Fruit fly (Drosophila melanogaster) whole organism, embryonic: ENCODE results near the gene Vps29.

Experiments
- Atf3 ChIP-seq: fragments of 200-800 bp; sonication (Bioruptor generic); optimal IDR thresholded peaks from 3 replicates; lab custom pipeline; 2016; ENCODE audit warnings: missing biosample characterization, missing genetic modification characterization
- Bteb2 ChIP-seq: fragments of 200-800 bp; sonication (Bioruptor generic); optimal IDR thresholded peaks from 2 replicates; lab custom pipeline; 2016; ENCODE audit warnings: missing biosample characterization, missing genetic modification characterization
- CG12155 ChIP-seq: fragments of 200-800 bp; sonication (Bioruptor generic); optimal IDR thresholded peaks from 3 replicates; lab custom pipeline; 2016; ENCODE audit warnings: missing biosample characterization, missing genetic modification characterization
- CG14014 ChIP-seq: fragments of 200-800 bp; sonication (Bioruptor generic); IDR thresholded peaks from 2 replicates; pipeline ENCODE4 v1.3.6; 2022; ENCODE audit warnings: missing biosample characterization, missing genetic modification characterization
- CG14667 ChIP-seq: fragments of 200-800 bp; sonication (Bioruptor generic); IDR thresholded peaks from 2 replicates; pipeline ENCODE4 v1.3.6; 2022; ENCODE audit warnings: missing biosample characterization, missing genetic modification characterization
- CG1529 ChIP-seq: fragments of 200-800 bp; sonication (Bioruptor generic); optimal IDR thresholded peaks from 3 replicates; lab custom pipeline; 2018; ENCODE audit warnings: missing biosample characterization, missing genetic modification characterization
- CG17361 ChIP-seq: fragments of 200-800 bp; sonication (Bioruptor generic); IDR thresholded peaks from 3 replicates; pipeline ENCODE4 v1.3.6; 2022; ENCODE audit warnings: missing biosample characterization, missing genetic modification characterization
- CG17802 ChIP-seq: fragments of 200-800 bp; sonication (Bioruptor generic); optimal IDR thresholded peaks from 2 replicates; lab custom pipeline; 2018; ENCODE audit warnings: missing biosample characterization, mild to moderate bottlenecking, missing genetic modification characterization, moderate library complexity
- CG17829 ChIP-seq: fragments of 200-800 bp; optimal IDR thresholded peaks from 2 replicates; lab custom pipeline; 2019; ENCODE audit warnings: missing biosample characterization, mild to moderate bottlenecking, missing genetic modification characterization, moderate library complexity
- CG18599 ChIP-seq: fragments of 200-800 bp; sonication (Bioruptor generic); optimal IDR thresholded peaks from 3 replicates; lab custom pipeline; 2017; ENCODE audit warnings: missing biosample characterization, missing genetic modification characterization, mild to moderate bottlenecking, moderate library complexity, missing genetic modification reagents
- CG18764 ChIP-seq: fragments of 200-800 bp; sonication (Bioruptor generic); optimal IDR thresholded peaks from 3 replicates; lab custom pipeline; 2016; ENCODE audit warnings: missing biosample characterization, missing genetic modification characterization
- CG31388 ChIP-seq: fragments of 200-800 bp; sonication (Bioruptor generic); optimal IDR thresholded peaks from 2 replicates; lab custom pipeline; 2016; ENCODE audit warnings: missing biosample characterization, missing genetic modification characterization
- CG31441 ChIP-seq: fragments of 200-800 bp; sonication (Bioruptor generic); IDR thresholded peaks from 2 replicates; pipeline ENCODE4 v1.3.6; 2022; ENCODE audit warnings: missing biosample characterization, missing genetic modification characterization
- CG4282 ChIP-seq: fragments of 200-800 bp; sonication (Bioruptor generic); optimal IDR thresholded peaks from 2 replicates; lab custom pipeline; 2016; ENCODE audit warnings: missing biosample characterization, missing genetic modification characterization
- CG6791 ChIP-seq: fragments of 200-800 bp; sonication (Bioruptor generic); IDR thresholded peaks from 3 replicates; pipeline ENCODE4 v1.3.6; 2022; ENCODE audit warnings: missing biosample characterization, missing genetic modification characterization; ENCODE audit not compliant: partially characterized antibody
- CG7839 ChIP-seq: fragments of 200-800 bp; sonication (Bioruptor generic); optimal IDR thresholded peaks from 3 replicates; lab custom pipeline; 2018; ENCODE audit warnings: missing biosample characterization, mild to moderate bottlenecking, missing genetic modification characterization, moderate library complexity
- CG8089 ChIP-seq: fragments of 200-800 bp; sonication (Bioruptor generic); optimal IDR thresholded peaks from 3 replicates; lab custom pipeline; 2016; ENCODE audit warnings: missing biosample characterization, missing genetic modification characterization
- CoRest ChIP-seq: fragments of 200-800 bp; sonication (Bioruptor generic); optimal IDR thresholded peaks from 3 replicates; lab custom pipeline; 2018; ENCODE audit warnings: missing biosample characterization, mild to moderate bottlenecking, missing genetic modification characterization, moderate library complexity
- Deaf1 ChIP-seq: fragments of 200-800 bp; optimal IDR thresholded peaks from 3 replicates; lab custom pipeline; 2019; ENCODE audit warnings: missing biosample characterization, mild to moderate bottlenecking, missing genetic modification characterization, moderate library complexity
- Doc2 ChIP-seq: fragments of 200-800 bp; sonication (Bioruptor generic); IDR thresholded peaks from 2 replicates; pipeline ENCODE4 v1.3.6; 2022; ENCODE audit warnings: missing biosample characterization, missing genetic modification characterization
- Hr78 ChIP-seq, 2 experiments: fragments of 200-800 bp in 1 of 2; fragments of >200 bp in 1 of 2; sonication (Bioruptor generic) in 1 of 2; optimal IDR thresholded peaks; 2 replicates each; lab custom pipeline; 2017 to 2019; ENCODE audit warnings: missing biosample characterization in 2 of 2, missing genetic modification characterization in 2 of 2, mild to moderate bottlenecking in 1 of 2, moderate library complexity in 1 of 2
- PHDP ChIP-seq: fragments of 200-800 bp; sonication (Bioruptor generic); optimal IDR thresholded peaks from 3 replicates; lab custom pipeline; 2018; ENCODE audit warnings: missing biosample characterization, mild to moderate bottlenecking, missing genetic modification characterization, moderate library complexity
- Pdp1 ChIP-seq, 2 experiments: fragments of 200-800 bp; sonication (Bioruptor generic); optimal IDR thresholded peaks; 3 replicates each; lab custom pipeline; 2016; ENCODE audit warnings: missing biosample characterization in 2 of 2, missing genetic modification characterization in 2 of 2, mild to moderate bottlenecking in 1 of 2, moderate library complexity in 1 of 2
- Six4 ChIP-seq: fragments of 200-800 bp; sonication (Bioruptor generic); optimal IDR thresholded peaks from 2 replicates; lab custom pipeline; 2016; ENCODE audit warnings: missing biosample characterization, missing genetic modification characterization
- Sox102F ChIP-seq: fragments of 200-800 bp; sonication (Bioruptor generic); optimal IDR thresholded peaks from 2 replicates; lab custom pipeline; 2018; ENCODE audit warnings: missing biosample characterization, mild to moderate bottlenecking, missing genetic modification characterization, moderate library complexity
- Vsx1 ChIP-seq: fragments of 200-800 bp; sonication (Bioruptor generic); optimal IDR thresholded peaks from 2 replicates; lab custom pipeline; 2017; ENCODE audit warnings: missing biosample characterization, mild to moderate bottlenecking, missing genetic modification characterization, missing genetic modification reagents
- Xrp1 ChIP-seq: fragments of 200-800 bp; sonication (Bioruptor generic); IDR thresholded peaks from 2 replicates; pipeline ENCODE4 v1.3.6; 2022; ENCODE audit warnings: missing biosample characterization, missing genetic modification characterization
- amos ChIP-seq: fragments of 200-800 bp; sonication (Bioruptor generic); IDR thresholded peaks from 2 replicates; pipeline ENCODE4 v1.3.6; 2022; ENCODE audit warnings: missing biosample characterization, missing genetic modification characterization; ENCODE audit not compliant: partially characterized antibody
- cato ChIP-seq: fragments of 200-800 bp; sonication (Bioruptor generic); optimal IDR thresholded peaks from 2 replicates; lab custom pipeline; 2016; ENCODE audit warnings: missing biosample characterization, missing genetic modification characterization, borderline replicate concordance
- chm ChIP-seq: fragments of 200-800 bp; sonication (Bioruptor generic); IDR thresholded peaks from 2 replicates; pipeline ENCODE4 v1.3.6; 2022; ENCODE audit warnings: missing biosample characterization, missing genetic modification characterization
- dysf ChIP-seq: fragments of 200-800 bp; sonication (Bioruptor generic); IDR thresholded peaks from 3 replicates; pipeline ENCODE4 v1.3.6; 2022; ENCODE audit warnings: missing biosample characterization, missing genetic modification characterization
- eve ChIP-seq, 2 experiments: fragments of >200 bp; optimal IDR thresholded peaks; 2 replicates each; lab custom pipeline; 2017; ENCODE audit warnings: missing biosample characterization in 2 of 2, missing genetic modification characterization in 2 of 2
- exex ChIP-seq: fragments of 200-800 bp; sonication (Bioruptor generic); optimal IDR thresholded peaks from 4 replicates; lab custom pipeline; 2018; ENCODE audit warnings: missing biosample characterization, mild to moderate bottlenecking, missing genetic modification characterization, moderate library complexity
- fd102C ChIP-seq: fragments of 200-800 bp; sonication (Bioruptor generic); optimal IDR thresholded peaks from 2 replicates; lab custom pipeline; 2018; ENCODE audit warnings: missing biosample characterization, mild to moderate bottlenecking, missing genetic modification characterization, moderate library complexity
- jing ChIP-seq: fragments of 200-800 bp; sonication (Bioruptor generic); optimal IDR thresholded peaks from 2 replicates; lab custom pipeline; 2018; ENCODE audit warnings: missing biosample characterization, mild to moderate bottlenecking, missing genetic modification characterization
- lbe ChIP-seq: fragments of 200-800 bp; sonication (Bioruptor generic); optimal IDR thresholded peaks from 2 replicates; lab custom pipeline; 2016; ENCODE audit warnings: missing biosample characterization, mild to moderate bottlenecking, missing genetic modification characterization
- lov ChIP-seq, 2 experiments: fragments of 200-800 bp in 1 of 2; fragments of >200 bp in 1 of 2; sonication (Bioruptor generic) in 1 of 2; IDR thresholded peaks in 1 of 2; optimal IDR thresholded peaks in 1 of 2; 2 replicates in 1 of 2; 3 replicates in 1 of 2; pipeline versions ENCODE4 v1.3.6 to Lab custom; 2017 to 2022; ENCODE audit warnings: missing biosample characterization in 1 of 2, missing genetic modification characterization in 1 of 2
- onecut ChIP-seq: fragments of 200-800 bp; sonication (Bioruptor generic); IDR thresholded peaks from 2 replicates; pipeline ENCODE4 v1.3.6; 2022; ENCODE audit warnings: missing biosample characterization, missing genetic modification characterization
- p53 ChIP-seq: fragments of 200-800 bp; sonication (Bioruptor generic); optimal IDR thresholded peaks from 2 replicates; lab custom pipeline; 2016; ENCODE audit warnings: missing biosample characterization, missing genetic modification characterization
- phol ChIP-seq: fragments of 200-800 bp; sonication (Bioruptor generic); optimal IDR thresholded peaks from 3 replicates; lab custom pipeline; 2018; ENCODE audit warnings: missing biosample characterization, mild to moderate bottlenecking, missing genetic modification characterization, moderate library complexity
- pita ChIP-seq: fragments of 200-800 bp; sonication (Bioruptor generic); optimal IDR thresholded peaks from 2 replicates; lab custom pipeline; 2017; ENCODE audit warnings: missing biosample characterization, mild to moderate bottlenecking, missing genetic modification characterization
- pros ChIP-seq: fragments of 200-800 bp; sonication (Bioruptor generic); optimal IDR thresholded peaks from 3 replicates; lab custom pipeline; 2019; ENCODE audit warnings: missing biosample characterization, mild to moderate bottlenecking, missing genetic modification characterization, moderate library complexity
- psq ChIP-seq: fragments of 200-800 bp; sonication (Bioruptor generic); optimal IDR thresholded peaks from 2 replicates; lab custom pipeline; 2017; ENCODE audit warnings: missing biosample characterization, missing genetic modification characterization
- stwl ChIP-seq: fragments of 200-800 bp; sonication (Bioruptor generic); optimal IDR thresholded peaks from 3 replicates; lab custom pipeline; 2018; ENCODE audit warnings: missing biosample characterization, mild to moderate bottlenecking, missing genetic modification characterization, moderate library complexity
- trem ChIP-seq: fragments of 200-800 bp; optimal IDR thresholded peaks from 3 replicates; lab custom pipeline; 2019; ENCODE audit warnings: missing biosample characterization, mild to moderate bottlenecking, missing genetic modification characterization, moderate library complexity
- unpg ChIP-seq: fragments of 200-800 bp; sonication (Bioruptor generic); optimal IDR thresholded peaks from 3 replicates; lab custom pipeline; 2018; ENCODE audit warnings: missing biosample characterization, mild to moderate bottlenecking, missing genetic modification characterization, moderate library complexity
- vfl ChIP-seq: fragments of 200-800 bp; sonication (Bioruptor generic); optimal IDR thresholded peaks from 2 replicates; lab custom pipeline; 2016; ENCODE audit warnings: missing biosample characterization, missing genetic modification characterization

Vps29 gene

DNA sequence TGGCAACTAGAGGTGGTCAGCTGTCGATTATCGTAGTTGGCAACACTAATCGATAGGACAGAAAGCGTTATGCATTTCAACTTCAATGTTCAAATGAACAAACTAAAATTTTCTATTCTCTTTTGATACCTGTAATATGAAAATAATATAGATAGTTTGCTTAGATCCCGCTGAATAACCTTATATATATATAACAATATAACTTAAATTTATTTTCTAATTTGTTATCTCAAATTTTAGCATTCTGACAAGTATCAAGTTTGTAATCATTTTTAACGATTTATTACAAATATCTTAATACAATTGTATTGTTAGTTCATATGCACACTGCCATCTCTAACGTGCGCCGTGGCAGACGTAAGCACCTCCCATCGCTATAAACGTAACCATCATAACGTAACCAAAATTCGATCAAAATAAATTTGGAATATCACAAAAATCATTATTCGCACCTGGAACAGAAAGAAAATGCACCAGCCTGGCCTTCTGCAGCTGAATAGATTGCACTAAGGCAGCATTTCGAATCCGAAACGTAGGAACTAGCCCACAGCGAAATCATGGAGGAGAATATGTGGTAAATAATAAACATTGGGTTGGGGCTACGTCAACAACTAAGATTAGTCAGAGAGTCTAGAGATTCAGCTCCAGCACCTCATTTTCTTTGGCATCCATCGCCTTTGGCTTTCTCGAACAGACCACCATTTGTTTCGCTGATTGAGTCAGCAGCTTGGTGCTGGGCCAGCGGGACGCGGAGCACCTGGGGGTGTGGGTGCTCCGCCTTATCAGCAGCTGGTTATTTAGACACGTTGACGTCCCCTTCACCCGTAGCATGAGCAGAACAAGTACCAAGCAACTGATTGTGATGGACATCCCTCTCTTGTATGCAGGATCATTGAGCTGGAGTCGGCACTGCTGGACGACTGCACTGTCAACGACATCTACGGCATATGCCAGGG, 21.4 kb upstream of the Vps29 start, which contains the start of the genes Pino and TBC1D23 (continued):
- peak; percentile 45 for TF ChIP-seq psq (GFP tag; lab: Kevin White, UChicago)
- peak; percentile 61; the same call in 1 of the 2 replicates for TF ChIP-seq amos
- no peak for TF ChIP-seq chm (GFP tag; lab: Robert Waterston, UW)
- peak; percentile 37 for TF ChIP-seq lbe (GFP tag; lab: Kevin White, UChicago)
- peak; percentile 57; the same call in 1 of the 2 replicates for TF ChIP-seq CG14014 (GFP tag; lab: Robert Waterston, UW)
- peak; percentile 80 for TF ChIP-seq phol (tag; lab: Kevin White, UChicago)
- TF ChIP-seq CG17361 (GFP tag; lab: Robert Waterston, UW): peak; percentile 85
- peak; percentile 52 for TF ChIP-seq CG18764
- peak; percentile 26 for TF ChIP-seq cato (GFP tag; lab: Kevin White, UChicago)
- peak; percentile 30 for TF ChIP-seq CG1529 (GFP tag; lab: Kevin White, UChicago)
- TF ChIP-seq jing (GFP tag; lab: Kevin White, UChicago): no peak
- TF ChIP-seq Hr78 (GFP tag; optimal IDR thresholded peaks at IDR 0.05; lab: Kevin White, UChicago): no peak
- peak; percentile 75 for TF ChIP-seq Xrp1 (GFP tag; lab: Robert Waterston, UW)
- peak; percentile 67 for TF ChIP-seq CG18599 (GFP tag; lab: Kevin White, UChicago)
- no peak for TF ChIP-seq pros (GFP tag; lab: Kevin White, UChicago)
- TF ChIP-seq CG31388 (GFP tag; lab: Kevin White, UChicago): peak; percentile 25
- no peak for TF ChIP-seq eve (GFP tag; optimal IDR thresholded peaks at IDR 0.05; lab: Kevin White, UChicago)
- no peak for TF ChIP-seq CG8089 (GFP tag; lab: Kevin White, UChicago)
- peak; percentile 71 for TF ChIP-seq PHDP (tag; lab: Kevin White, UChicago)
- peak; percentile 76 for TF ChIP-seq vfl
- TF ChIP-seq CG12155 (GFP tag; lab: Kevin White, UChicago): peak; percentile 72
- peak; percentile 59 for TF ChIP-seq unpg (GFP tag; lab: Kevin White, UChicago)
- TF ChIP-seq stwl: peak; percentile 33
- no peak for TF ChIP-seq CG17802 (tag; lab: Kevin White, UChicago)
- peak; percentile 24 for TF ChIP-seq Deaf1 (tag; lab: Kevin White, UChicago)
- TF ChIP-seq lov (optimal IDR thresholded peaks at IDR 0.05; lab: Kevin White, UChicago): no peak
- 0 out of 3 replicates have a peak, but pooled peaks have one; percentile 23 for TF ChIP-seq lov (GFP tag; IDR thresholded peaks at IDR 0.05; lab: Robert Waterston, UW)
- TF ChIP-seq CG31441 (GFP tag; lab: Robert Waterston, UW): peak; percentile 84
- peak; percentile 79 for TF ChIP-seq CG7839 (tag; lab: Kevin White, UChicago)
- TF ChIP-seq CG17829: peak; percentile 78
- TF ChIP-seq dysf (GFP tag; lab: Robert Waterston, UW): peak; percentile 79
- peak; percentile 26 to 41 for TF ChIP-seq Pdp1 (GFP tag; optimal IDR thresholded peaks at IDR 0.05; lab: Kevin White, UChicago)
- no peak for TF ChIP-seq pita
- peak; percentile 72 for TF ChIP-seq Sox102F
- TF ChIP-seq CG6791: peak; percentile 56; the same call in 1 of the 3 replicates
- TF ChIP-seq fd102C: no peak
- TF ChIP-seq p53 (GFP tag; lab: Kevin White, UChicago): no peak
- peak; percentile 33; the same call in 1 of the 2 replicates for TF ChIP-seq onecut (GFP tag; lab: Robert Waterston, UW)
- peak; percentile 13 for TF ChIP-seq Atf3 (GFP tag; lab: Kevin White, UChicago)
- peak; percentile 19 for TF ChIP-seq Vsx1 (GFP tag; lab: Kevin White, UChicago)
- TF ChIP-seq exex (tag; lab: Kevin White, UChicago): no peak
- TF ChIP-seq CG14667: peak; percentile 58
- TF ChIP-seq Doc2: no peak
- TF ChIP-seq CoRest (tag; lab: Kevin White, UChicago): peak; percentile 88
- peak; percentile 71 for TF ChIP-seq trem (tag; lab: Kevin White, UChicago)
- TF ChIP-seq Bteb2 (GFP tag; lab: Kevin White, UChicago): no peak
- TF ChIP-seq CG4282: no peak
- TF ChIP-seq Six4 (GFP tag; lab: Kevin White, UChicago): peak; percentile 39
